Worm (Caenorhabditis elegans) whole organism, early embryonic: ENCODE data around the gene lec-3.

ENCODE experiments used
- ama-1 ChIP-seq: fragments of 150-350 bp; optimal IDR thresholded peaks from 2 replicates; lab custom pipeline; 2014
- hmbx-1 ChIP-seq: sonication (generic microtip); optimal IDR thresholded peaks from 2 replicates; lab custom pipeline; 2016; ENCODE audit warnings: mild to moderate bottlenecking, missing genetic modification characterization, missing compliant biosample characterization

ce11 chrII:9965325-9965724, 25.6 kb upstream of the lec-3 start:
- TF ChIP-seq ama-1 (lab: Kevin White, UChicago) (no peak), hmbx-1 (no peak)
